Worm (Caenorhabditis elegans) whole organism, L1 larva: Measurements from ENCODE around the gene M199.7.

Experiments used
- C16A3.4 ChIP-seq: fragments of 150-350 bp; optimal IDR thresholded peaks from 2 replicates; lab custom pipeline; 2014; ENCODE audit warnings: missing biosample characterization, missing genetic modification characterization
- F16B12.6 ChIP-seq: fragments of 150-350 bp; optimal IDR thresholded peaks from 2 replicates; lab custom pipeline; 2014; ENCODE audit warnings: missing biosample characterization, missing genetic modification characterization
- alr-1 ChIP-seq: fragments of 200-800 bp; sonication (Bioruptor generic); optimal IDR thresholded peaks from 2 replicates; lab custom pipeline; 2018; ENCODE audit warnings: borderline replicate concordance, mild to moderate bottlenecking, missing genetic modification characterization, missing compliant biosample characterization
- aly-2 ChIP-seq: fragments of 150-350 bp; optimal IDR thresholded peaks from 2 replicates; lab custom pipeline; 2014; ENCODE audit warnings: missing biosample characterization, missing genetic modification characterization
- ama-1 ChIP-seq: fragments of 150-350 bp; optimal IDR thresholded peaks from 2 replicates; lab custom pipeline; 2014
- ceh-63 ChIP-seq: fragments of 200-800 bp; sonication (Bioruptor generic); optimal IDR thresholded peaks from 2 replicates; lab custom pipeline; 2018; ENCODE audit warnings: mild to moderate bottlenecking, missing genetic modification characterization, missing compliant biosample characterization
- ceh-8 ChIP-seq: fragments of 200-800 bp; sonication (Bioruptor generic); optimal IDR thresholded peaks from 2 replicates; lab custom pipeline; 2018; ENCODE audit warnings: mild to moderate bottlenecking, missing genetic modification characterization, moderate library complexity, missing compliant biosample characterization
- ceh-82 ChIP-seq, 3 experiments: fragments of 150-350 bp in 1 of 3; sonication (generic microtip) in 2 of 3; optimal IDR thresholded peaks; 2 replicates each; lab custom pipeline; 2014 to 2017; ENCODE audit warnings: missing biosample characterization in 3 of 3, missing genetic modification characterization in 3 of 3
- ces-1 ChIP-seq: fragments of 150-350 bp; optimal IDR thresholded peaks from 2 replicates; lab custom pipeline; 2014; ENCODE audit warnings: missing biosample characterization, missing genetic modification reagents, missing genetic modification characterization
- dsc-1 ChIP-seq: sonication (generic microtip); optimal IDR thresholded peaks from 2 replicates; lab custom pipeline; 2016; ENCODE audit warnings: mild to moderate bottlenecking, missing genetic modification characterization, missing compliant biosample characterization
- efl-1 ChIP-seq, 4 experiments: fragments of 150-350 bp; optimal IDR thresholded peaks in 3 of 4; peaks in 1 of 4; 1 replicate in 1 of 4; 2 replicates in 3 of 4; lab custom pipeline; 2014; ENCODE audit warnings: missing biosample characterization in 2 of 4, missing genetic modification characterization in 2 of 4, missing genetic modification reagents in 2 of 4
- egl-13 ChIP-seq: sonication (generic microtip); optimal IDR thresholded peaks from 2 replicates; lab custom pipeline; 2016; ENCODE audit warnings: missing genotype, missing genetic modification reagents, missing genetic modification characterization, missing compliant biosample characterization
- elt-3 ChIP-seq, 6 experiments: fragments of 150-350 bp in 1 of 6; sonication (generic microtip); optimal IDR thresholded peaks; 2 replicates each; lab custom pipeline; 2017 to 2018; ENCODE audit warnings: missing biosample characterization in 6 of 6, missing genetic modification characterization in 6 of 6, inconsistent platforms in 1 of 6
- hlh-17 ChIP-seq: fragments of 200-800 bp; sonication (Bioruptor generic); optimal IDR thresholded peaks from 2 replicates; lab custom pipeline; 2018; ENCODE audit warnings: missing genetic modification characterization, mild to moderate bottlenecking, missing compliant biosample characterization, moderate library complexity, borderline replicate concordance
- hlh-4 ChIP-seq: sonication (generic microtip); optimal IDR thresholded peaks from 2 replicates; lab custom pipeline; 2016; ENCODE audit warnings: mild to moderate bottlenecking, missing genetic modification characterization, missing compliant biosample characterization
- jun-1 ChIP-seq: fragments of 150-350 bp; optimal IDR thresholded peaks from 2 replicates; lab custom pipeline; 2014; ENCODE audit warnings: missing biosample characterization, missing genetic modification reagents, missing genetic modification characterization
- lin-13 ChIP-seq: fragments of 150-350 bp; optimal IDR thresholded peaks from 2 replicates; lab custom pipeline; 2014; ENCODE audit warnings: missing biosample characterization, missing genetic modification reagents, missing genetic modification characterization
- lin-14 ChIP-seq: fragments of 200-800 bp; sonication (Bioruptor generic); optimal IDR thresholded peaks from 2 replicates; lab custom pipeline; 2018; ENCODE audit warnings: mild to moderate bottlenecking, missing genetic modification characterization, moderate library complexity, missing compliant biosample characterization
- lin-35 ChIP-seq, 2 experiments: fragments of 150-350 bp; optimal IDR thresholded peaks; 2 replicates each; lab custom pipeline; 2014; ENCODE audit warnings: missing biosample characterization in 2 of 2, missing genetic modification characterization in 2 of 2, missing genetic modification reagents in 2 of 2
- lin-39 ChIP-seq: fragments of 150-350 bp; optimal IDR thresholded peaks from 2 replicates; lab custom pipeline; 2014; ENCODE audit warnings: missing biosample characterization, missing genetic modification reagents, missing genetic modification characterization
- mef-2 ChIP-seq: fragments of 150-350 bp; optimal IDR thresholded peaks from 2 replicates; lab custom pipeline; 2014; ENCODE audit warnings: missing biosample characterization, missing genetic modification characterization
- mep-1 ChIP-seq: fragments of 150-350 bp; optimal IDR thresholded peaks from 2 replicates; lab custom pipeline; 2014; ENCODE audit warnings: missing biosample characterization, missing genetic modification characterization
- nhr-11 ChIP-seq: fragments of 150-350 bp; optimal IDR thresholded peaks from 2 replicates; lab custom pipeline; 2014; ENCODE audit warnings: missing biosample characterization, missing genetic modification characterization
- nhr-12 ChIP-seq: sonication (generic microtip); optimal IDR thresholded peaks from 2 replicates; lab custom pipeline; 2017; ENCODE audit warnings: missing biosample characterization, missing genetic modification characterization
- nhr-19 ChIP-seq: fragments of 200-800 bp; sonication (Bioruptor generic); conservative IDR thresholded peaks from 2 replicates; pipeline ENCODE4 v1.3.6; 2022; ENCODE audit warnings: missing genetic modification characterization, missing compliant biosample characterization
- nhr-20 ChIP-seq: sonication (generic microtip); optimal IDR thresholded peaks from 2 replicates; lab custom pipeline; 2016; ENCODE audit warnings: mild to moderate bottlenecking, missing genetic modification characterization, missing compliant biosample characterization
- nhr-84 ChIP-seq: sonication (generic microtip); optimal IDR thresholded peaks from 2 replicates; lab custom pipeline; 2017; ENCODE audit warnings: missing biosample characterization, missing genetic modification characterization
- nhr-85 ChIP-seq: sonication (generic microtip); peaks from one replicate; lab custom pipeline; 2016; ENCODE audit warnings: missing genetic modification characterization, inconsistent platforms, missing compliant biosample characterization
- pag-3 ChIP-seq: sonication (generic microtip); optimal IDR thresholded peaks from 2 replicates; lab custom pipeline; 2017; ENCODE audit warnings: missing genetic modification characterization, mild to moderate bottlenecking, missing compliant biosample characterization, antibody characterized with exemption, borderline replicate concordance; ENCODE audit not compliant: insufficient read depth
- skn-1 ChIP-seq: fragments of 150-350 bp; optimal IDR thresholded peaks from 2 replicates; lab custom pipeline; 2014; ENCODE audit warnings: missing biosample characterization, missing genetic modification characterization
- snu-23 ChIP-seq: sonication (generic microtip); optimal IDR thresholded peaks from 2 replicates; lab custom pipeline; 2016; ENCODE audit warnings: missing genetic modification characterization, missing compliant biosample characterization
- sox-4 ChIP-seq: sonication (generic microtip); optimal IDR thresholded peaks from 2 replicates; lab custom pipeline; 2016; ENCODE audit warnings: missing genetic modification characterization, missing compliant biosample characterization
- sptf-1 ChIP-seq: fragments of 150-350 bp; optimal IDR thresholded peaks from 2 replicates; lab custom pipeline; 2014; ENCODE audit warnings: missing biosample characterization, missing genetic modification characterization
- swsn-7 ChIP-seq: sonication (generic microtip); optimal IDR thresholded peaks from 2 replicates; lab custom pipeline; 2016; ENCODE audit warnings: missing genetic modification characterization, missing compliant biosample characterization
- unc-98 ChIP-seq: fragments of 200-800 bp; sonication (Bioruptor generic); IDR thresholded peaks from 2 replicates; pipeline ENCODE4 v1.3.6; 2022; ENCODE audit warnings: missing genetic modification characterization, missing compliant biosample characterization
- vab-15 ChIP-seq: sonication (generic microtip); optimal IDR thresholded peaks from 2 replicates; lab custom pipeline; 2017; ENCODE audit warnings: missing genotype, mild to moderate bottlenecking, missing genetic modification characterization, missing compliant biosample characterization
- xbp-1 ChIP-seq: sonication (generic microtip); optimal IDR thresholded peaks from 2 replicates; lab custom pipeline; 2016; ENCODE audit warnings: missing genetic modification characterization, missing compliant biosample characterization
- zag-1 ChIP-seq: fragments of 150-350 bp; optimal IDR thresholded peaks from 2 replicates; lab custom pipeline; 2014; ENCODE audit warnings: missing biosample characterization, missing genetic modification characterization
- ztf-11 ChIP-seq, 2 experiments: sonication (generic microtip); optimal IDR thresholded peaks; 2 replicates each; lab custom pipeline; 2016 to 2017; ENCODE audit warnings: missing genetic modification characterization in 2 of 2, missing biosample characterization in 1 of 2, missing compliant biosample characterization in 1 of 2

Gene M199.7

DNA sequence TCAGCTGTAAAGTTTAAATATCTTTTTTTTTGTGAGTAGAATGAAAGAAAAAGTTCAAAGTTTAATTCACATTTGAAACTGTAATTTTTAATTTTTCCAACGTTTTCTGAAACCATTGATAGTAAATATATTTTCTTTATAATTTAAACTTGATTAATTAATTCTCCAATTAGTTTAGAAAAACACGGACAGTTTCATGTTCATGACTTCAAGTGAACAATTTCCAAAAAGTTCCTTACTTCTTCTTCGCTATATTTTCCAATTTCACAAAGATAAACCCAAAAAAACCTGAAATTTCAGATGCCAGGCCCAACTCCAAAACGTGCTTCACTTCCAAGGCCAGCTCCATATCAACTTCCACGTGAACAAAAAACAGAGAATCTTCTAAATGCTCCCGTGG lies 14.5 kb upstream of the M199.7 start, which contains the start of gene M199.2:
Gene M199.2, plus strand, starts transcription at position 301 of the 400 bp plus-strand sequence.
- TF ChIP-seq efl-1 (optimal IDR thresholded peaks at IDR 0.05; lab: Kevin White, UChicago) (no peak), efl-1 (GFP tag; optimal IDR thresholded peaks at IDR 0.05 in 1 of 2; lab: Kevin White, UChicago) (no peak), nhr-19 (GFP tag; lab: Robert Waterston, UW) (no peak), xbp-1 (tag; lab: Kevin White, UChicago) (no peak), nhr-20 (no peak), ceh-63 (GFP tag; lab: Kevin White, UChicago) (no peak), aly-2 (no peak), swsn-7 (tag; lab: Kevin White, UChicago) (no peak), dsc-1 (tag; lab: Kevin White, UChicago) (no peak), nhr-84 (no peak)

DNA sequence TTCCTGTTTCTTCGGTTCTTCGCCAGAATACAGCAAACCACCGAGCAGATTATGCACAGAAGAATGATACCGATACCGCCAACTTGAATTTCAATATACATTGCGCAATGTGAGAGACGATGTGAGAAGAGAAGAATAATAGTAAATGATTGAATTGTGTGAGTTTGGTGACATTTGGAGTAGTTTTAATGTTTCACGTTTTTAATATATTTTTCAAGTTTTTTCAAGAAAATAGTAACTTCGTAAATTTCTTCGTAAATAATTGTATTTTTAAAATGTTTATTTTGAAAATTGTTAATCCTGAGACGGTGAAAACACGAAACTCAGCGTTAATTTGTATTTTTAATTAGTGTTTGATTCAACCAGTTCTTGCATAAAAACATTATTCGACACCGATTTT lies 9.9 kb upstream of the M199.7 start, which contains the start of gene M199.134:
Gene M199.134, minus strand, starts transcription at position 101 of the 400 bp plus-strand sequence.
- no peak for TF ChIP-seq sox-4 (tag; lab: Kevin White, UChicago)
- no peak for TF ChIP-seq hlh-4 (tag; lab: Kevin White, UChicago)
- no peak for TF ChIP-seq mep-1
- TF ChIP-seq egl-13, result no peak
- TF ChIP-seq unc-98 (GFP tag; lab: Robert Waterston, UW), result no peak
- no peak for TF ChIP-seq skn-1
- no peak for TF ChIP-seq alr-1 (tag; lab: Kevin White, UChicago)
- no peak for TF ChIP-seq ama-1
- TF ChIP-seq ztf-11 (tag; optimal IDR thresholded peaks at IDR 0.05; lab: Kevin White, UChicago), result no peak
- TF ChIP-seq lin-35 (GFP tag; optimal IDR thresholded peaks at IDR 0.05; lab: Kevin White, UChicago), result no peak
- no peak for TF ChIP-seq lin-13 (GFP tag; lab: Kevin White, UChicago)
- TF ChIP-seq F16B12.6, result no peak
- no peak for TF ChIP-seq nhr-19 (GFP tag; lab: Robert Waterston, UW)

DNA sequence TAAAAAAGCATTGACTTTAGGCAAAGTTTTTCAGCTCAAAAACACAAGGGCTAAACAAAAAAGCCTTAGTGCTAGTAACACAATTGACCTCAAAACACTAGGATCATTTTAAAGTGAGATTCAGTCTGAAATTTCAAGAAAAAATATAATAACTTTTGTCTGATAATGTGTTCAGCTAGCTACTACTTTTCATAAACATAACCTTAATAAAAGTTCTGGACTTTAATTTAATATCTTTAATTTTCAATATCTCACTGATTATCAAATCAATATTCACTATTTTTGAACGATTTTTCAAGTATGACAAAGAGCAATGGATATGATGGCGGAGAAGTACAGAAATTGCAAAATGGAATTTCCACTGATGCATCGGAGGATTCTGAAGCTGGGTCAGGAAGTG lies 8.7 kb upstream of the M199.7 start, which contains the start of gene M199.135:
Gene M199.135, plus strand, starts transcription at position 301 of the 400 bp plus-strand sequence.
- no peak for TF ChIP-seq elt-3 (tag; optimal IDR thresholded peaks at IDR 0.05; lab: Kevin White, UChicago)

DNA sequence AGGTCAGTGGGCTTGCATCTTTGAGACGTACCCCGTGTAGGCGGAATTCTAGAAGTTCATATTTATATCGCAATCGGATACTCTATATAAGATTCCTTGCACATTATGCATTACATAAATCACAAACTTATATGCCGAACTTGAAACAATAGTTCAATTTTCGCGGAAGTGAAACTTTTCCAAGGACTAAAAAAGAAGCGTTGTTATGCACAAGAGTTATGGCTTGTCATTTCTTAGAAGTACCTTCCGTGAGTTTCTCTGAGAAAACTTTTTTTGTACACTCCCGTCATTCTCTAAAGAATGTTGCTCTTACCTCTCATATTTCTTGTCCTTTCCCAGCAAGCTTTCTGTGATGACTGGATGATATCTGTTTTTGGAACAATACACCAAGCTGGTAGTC lies 4.6 kb upstream of the M199.7 start, which contains the start of gene M199.136:
Gene M199.136, plus strand, starts transcription at position 301 of the 400 bp plus-strand sequence.
- TF ChIP-seq C16A3.4 (tag; lab: Kevin White, UChicago), result no peak
- TF ChIP-seq, all 84 proteins: peak for 0

DNA sequence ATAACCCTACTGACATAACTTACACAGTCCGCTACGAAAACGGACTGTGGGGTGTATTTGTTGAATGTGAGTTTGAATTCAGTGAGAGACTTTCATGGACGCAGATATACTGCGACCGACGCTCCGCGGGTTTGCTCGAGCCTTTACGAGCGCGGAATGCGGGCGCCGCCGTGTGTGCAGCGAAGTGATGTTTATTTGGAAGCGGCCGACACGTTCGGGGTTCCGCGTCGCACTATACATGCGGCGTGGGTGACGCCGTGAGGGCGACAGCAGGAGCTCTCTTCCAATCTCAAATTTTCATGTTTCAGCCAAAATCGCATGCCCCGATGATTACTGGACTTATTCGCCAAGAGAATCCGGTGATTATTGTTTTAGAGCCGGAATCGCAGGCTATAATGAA lies 3.7 kb upstream of the M199.7 start:
- TF ChIP-seq vab-15 (no peak), ces-1 (GFP tag; lab: Kevin White, UChicago) (no peak), zag-1 (tag; lab: Kevin White, UChicago) (no peak), lin-39 (tag; lab: Kevin White, UChicago) (no peak), snu-23 (GFP tag; lab: Kevin White, UChicago) (no peak), ceh-63 (GFP tag; lab: Kevin White, UChicago) (no peak), F16B12.6 (no peak), lin-14 (no peak)

DNA sequence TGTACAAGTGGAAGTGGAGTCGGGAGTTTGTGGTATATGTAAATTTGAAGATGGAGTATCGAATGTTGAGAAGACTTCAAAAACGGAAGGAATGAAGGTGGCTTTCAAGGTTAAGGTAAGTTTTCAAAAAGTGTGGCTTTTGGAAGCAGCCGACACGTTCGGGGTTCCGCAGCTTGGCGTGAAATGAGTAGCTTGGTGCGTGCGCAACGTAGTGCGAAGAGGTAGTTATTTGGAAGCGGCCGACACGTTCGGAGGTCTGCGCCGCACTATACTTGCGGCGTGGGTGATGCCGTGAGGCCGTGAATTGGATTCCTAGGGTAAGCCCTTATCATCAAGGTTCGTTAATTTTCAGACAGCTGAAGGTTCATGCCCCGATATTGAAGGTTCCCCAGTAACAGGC lies 2.2 kb upstream of the M199.7 start, which contains the start of gene clec-189:
Gene clec-189, plus strand, starts transcription at position 92 of the 400 bp plus-strand sequence.
- TF ChIP-seq nhr-12 (tag; lab: Kevin White, UChicago), result no peak
- no peak for TF ChIP-seq swsn-7 (tag; lab: Kevin White, UChicago)
- TF ChIP-seq pag-3 (tag; lab: Kevin White, UChicago), result no peak
- TF ChIP-seq mef-2 (tag; lab: Kevin White, UChicago), result no peak
- TF ChIP-seq jun-1 (tag; lab: Kevin White, UChicago), result no peak
- no peak for TF ChIP-seq nhr-11 (tag; lab: Kevin White, UChicago)
- TF ChIP-seq nhr-85 (tag; lab: Kevin White, UChicago), result no peak
- TF ChIP-seq sptf-1 (tag; lab: Kevin White, UChicago), result no peak
- no peak for TF ChIP-seq ceh-8 (GFP tag; lab: Kevin White, UChicago)
- TF ChIP-seq ceh-82 (tag; optimal IDR thresholded peaks at IDR 0.05; lab: Kevin White, UChicago), result no peak
- no peak for TF ChIP-seq hlh-17 (GFP tag; lab: Kevin White, UChicago)
- TF ChIP-seq hlh-4 (tag; lab: Kevin White, UChicago), result no peak
